Fruit fly (Drosophila melanogaster): ENCODE measurements around the gene RpL30.

DNA sequence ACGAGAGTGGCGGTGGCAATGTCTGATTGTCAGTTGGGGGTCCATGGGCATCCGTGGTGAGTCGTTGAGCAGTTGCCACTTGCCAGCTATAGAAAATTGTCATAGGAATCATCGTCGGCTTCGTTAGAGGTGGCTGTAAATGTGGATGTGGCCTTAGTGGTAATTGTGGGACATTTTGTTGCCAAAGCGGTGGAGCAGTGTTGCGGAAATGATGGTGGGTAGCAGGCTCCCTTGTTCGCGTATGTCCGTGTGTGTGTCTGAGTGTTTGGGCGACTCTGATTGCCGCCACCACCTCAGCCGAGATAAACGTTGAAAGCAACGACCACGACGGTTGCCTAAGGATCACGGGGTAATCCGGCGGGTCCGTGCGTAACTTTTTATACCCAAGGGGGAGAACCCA lies 8.0 kb upstream of the RpL30 start:
- no peak for TF ChIP-seq psq (optimal IDR thresholded peaks at IDR 0.05)
- no peak for TF ChIP-seq Dll (optimal IDR thresholded peaks at IDR 0.05)
- TF ChIP-seq pan (optimal IDR thresholded peaks at IDR 0.05), result no peak
- TF ChIP-seq CG8478 (optimal IDR thresholded peaks at IDR 0.05), result no peak

Measured in whole organism.